Worm (Caenorhabditis elegans) whole organism, late embryonic: Measurements from ENCODE around the gene coa-7.

ENCODE experiments used
- C08G9.2 ChIP-seq: sonication (generic microtip); optimal IDR thresholded peaks from 2 replicates; lab custom pipeline; 2016; ENCODE audit warnings: mild to moderate bottlenecking, missing genetic modification characterization, moderate library complexity, missing compliant biosample characterization
- C38D4.7 ChIP-seq: fragments of 200-800 bp; sonication (Bioruptor generic); optimal IDR thresholded peaks from 2 replicates; lab custom pipeline; 2018; ENCODE audit warnings: mild to moderate bottlenecking, missing genetic modification characterization, moderate library complexity, missing compliant biosample characterization
- F13H6.1 ChIP-seq: sonication (generic microtip); optimal IDR thresholded peaks from 2 replicates; lab custom pipeline; 2016; ENCODE audit warnings: missing genetic modification characterization, missing compliant biosample characterization
- K02D7.2 ChIP-seq: sonication (generic microtip); optimal IDR thresholded peaks from 2 replicates; lab custom pipeline; 2017; ENCODE audit warnings: mild to moderate bottlenecking, missing genetic modification characterization, missing compliant biosample characterization
- K09A11.1 ChIP-seq: sonication (generic microtip); optimal IDR thresholded peaks from 2 replicates; lab custom pipeline; 2017; ENCODE audit warnings: antibody characterized with exemption, mild to moderate bottlenecking, missing genetic modification characterization, missing compliant biosample characterization; ENCODE audit not compliant: insufficient read depth
- T23F11.4 ChIP-seq: fragments of 200-800 bp; sonication (Bioruptor generic); optimal IDR thresholded peaks from 2 replicates; lab custom pipeline; 2018; ENCODE audit warnings: mild to moderate bottlenecking, missing genetic modification characterization, missing compliant biosample characterization
- Y22D7AL.16 ChIP-seq: sonication (generic microtip); optimal IDR thresholded peaks from 2 replicates; lab custom pipeline; 2016; ENCODE audit warnings: missing genetic modification characterization, missing compliant biosample characterization
- ahr-1 ChIP-seq: sonication (generic microtip); optimal IDR thresholded peaks from 2 replicates; lab custom pipeline; 2016; ENCODE audit warnings: missing genetic modification characterization, missing compliant biosample characterization
- ama-1 ChIP-seq: fragments of 150-350 bp; optimal IDR thresholded peaks from 2 replicates; lab custom pipeline; 2014
- ceh-14 ChIP-seq: sonication (generic microtip); optimal IDR thresholded peaks from 2 replicates; lab custom pipeline; 2016; ENCODE audit warnings: missing genotype, missing genetic modification characterization, missing compliant biosample characterization
- ceh-2 ChIP-seq: sonication (generic microtip); optimal IDR thresholded peaks from 2 replicates; lab custom pipeline; 2016; ENCODE audit warnings: missing genotype, missing genetic modification characterization, missing compliant biosample characterization
- ceh-22 ChIP-seq: sonication (generic microtip); optimal IDR thresholded peaks from 2 replicates; lab custom pipeline; 2017; ENCODE audit warnings: missing biosample characterization, missing genetic modification characterization
- ceh-30 ChIP-seq: fragments of 150-350 bp; optimal IDR thresholded peaks from 2 replicates; lab custom pipeline; 2014; ENCODE audit warnings: missing biosample characterization, missing genetic modification characterization
- ceh-31 ChIP-seq: sonication (generic microtip); optimal IDR thresholded peaks from 2 replicates; lab custom pipeline; 2016; ENCODE audit warnings: missing genetic modification characterization, missing compliant biosample characterization
- ceh-34 ChIP-seq: sonication (generic microtip); optimal IDR thresholded peaks from 2 replicates; lab custom pipeline; 2016; ENCODE audit warnings: mild to moderate bottlenecking, missing genetic modification characterization, missing compliant biosample characterization
- ceh-45 ChIP-seq: fragments of 200-800 bp; sonication (Bioruptor generic); IDR thresholded peaks from 2 replicates; pipeline ENCODE4 v1.3.6; 2022; ENCODE audit warnings: missing genetic modification reagents, missing genetic modification characterization, missing compliant biosample characterization
- ceh-48 ChIP-seq: sonication (generic microtip); optimal IDR thresholded peaks from 2 replicates; lab custom pipeline; 2016; ENCODE audit warnings: missing genetic modification characterization, inconsistent platforms, missing compliant biosample characterization
- ceh-9 ChIP-seq: sonication (generic microtip); optimal IDR thresholded peaks from 2 replicates; lab custom pipeline; 2016; ENCODE audit warnings: mild to moderate bottlenecking, missing genetic modification characterization, inconsistent platforms, missing compliant biosample characterization
- che-1 ChIP-seq: sonication (generic microtip); optimal IDR thresholded peaks from 2 replicates; lab custom pipeline; 2016; ENCODE audit warnings: mild to moderate bottlenecking, missing genetic modification characterization, missing compliant biosample characterization
- dmd-4 ChIP-seq: sonication (generic microtip); optimal IDR thresholded peaks from 2 replicates; lab custom pipeline; 2016; ENCODE audit warnings: borderline replicate concordance, missing genetic modification characterization, missing compliant biosample characterization
- dve-1 ChIP-seq: sonication (generic microtip); optimal IDR thresholded peaks from 2 replicates; lab custom pipeline; 2017; ENCODE audit warnings: antibody characterized with exemption, mild to moderate bottlenecking, missing genetic modification characterization, missing compliant biosample characterization
- elt-2 ChIP-seq: sonication (generic microtip); optimal IDR thresholded peaks from 2 replicates; lab custom pipeline; 2016; ENCODE audit warnings: missing genetic modification reagents, missing genetic modification characterization, missing compliant biosample characterization
- elt-4 ChIP-seq: sonication (generic microtip); optimal IDR thresholded peaks from 2 replicates; lab custom pipeline; 2016; ENCODE audit warnings: missing genetic modification characterization, missing compliant biosample characterization
- ets-4 ChIP-seq: sonication (generic microtip); optimal IDR thresholded peaks from 2 replicates; lab custom pipeline; 2016; ENCODE audit warnings: missing genetic modification characterization, missing compliant biosample characterization
- eyg-1 ChIP-seq: sonication (generic microtip); optimal IDR thresholded peaks from 2 replicates; lab custom pipeline; 2016; ENCODE audit warnings: missing genotype, missing genetic modification characterization, missing compliant biosample characterization
- fkh-10 ChIP-seq: fragments of 150-350 bp; optimal IDR thresholded peaks from 2 replicates; lab custom pipeline; 2014; ENCODE audit warnings: missing biosample characterization, missing genetic modification reagents, missing genetic modification characterization
- gmeb-2 ChIP-seq: sonication (generic microtip); optimal IDR thresholded peaks from 2 replicates; lab custom pipeline; 2016; ENCODE audit warnings: missing genetic modification characterization, inconsistent platforms, missing compliant biosample characterization
- hlh-13 ChIP-seq: fragments of 200-800 bp; sonication (Bioruptor generic); optimal IDR thresholded peaks from 2 replicates; lab custom pipeline; 2018; ENCODE audit warnings: mild to moderate bottlenecking, missing genetic modification characterization, missing compliant biosample characterization
- hlh-30 ChIP-seq: sonication (generic microtip); optimal IDR thresholded peaks from 2 replicates; lab custom pipeline; 2017; ENCODE audit warnings: antibody characterized with exemption, missing genetic modification characterization, missing compliant biosample characterization; ENCODE audit not compliant: insufficient read depth
- hlh-6 ChIP-seq: sonication (generic microtip); optimal IDR thresholded peaks from 2 replicates; lab custom pipeline; 2016; ENCODE audit warnings: missing genotype, missing genetic modification characterization, missing compliant biosample characterization
- hlh-8 ChIP-seq: sonication (generic microtip); optimal IDR thresholded peaks from 2 replicates; lab custom pipeline; 2016; ENCODE audit warnings: missing genotype, missing genetic modification characterization, missing compliant biosample characterization
- lim-6 ChIP-seq: sonication (generic microtip); optimal IDR thresholded peaks from 2 replicates; lab custom pipeline; 2016; ENCODE audit warnings: missing genetic modification characterization, missing compliant biosample characterization
- madf-2 ChIP-seq: sonication (generic microtip); optimal IDR thresholded peaks from 2 replicates; lab custom pipeline; 2017; ENCODE audit warnings: missing genetic modification characterization, missing compliant biosample characterization
- nfya-1 ChIP-seq: sonication (generic microtip); optimal IDR thresholded peaks from 2 replicates; lab custom pipeline; 2017; ENCODE audit warnings: missing genetic modification characterization, mild to moderate bottlenecking, missing compliant biosample characterization, antibody characterized with exemption, moderate library complexity
- nhr-11 ChIP-seq: fragments of 150-350 bp; optimal IDR thresholded peaks from 2 replicates; lab custom pipeline; 2014; ENCODE audit warnings: missing biosample characterization, missing genetic modification characterization
- nhr-232 ChIP-seq: sonication (generic microtip); optimal IDR thresholded peaks from 2 replicates; lab custom pipeline; 2016; ENCODE audit warnings: missing genetic modification characterization, missing compliant biosample characterization
- odd-2 ChIP-seq: sonication (generic microtip); optimal IDR thresholded peaks from 2 replicates; lab custom pipeline; 2017; ENCODE audit warnings: antibody characterized with exemption, mild to moderate bottlenecking, missing genetic modification characterization, missing compliant biosample characterization
- pag-3 ChIP-seq: sonication (generic microtip); optimal IDR thresholded peaks from 2 replicates; lab custom pipeline; 2016; ENCODE audit warnings: missing compliant biosample characterization, missing genetic modification characterization, borderline replicate concordance
- pat-9 ChIP-seq: fragments of 200-800 bp; sonication (Bioruptor generic); optimal IDR thresholded peaks from 2 replicates; lab custom pipeline; 2018; ENCODE audit warnings: mild to moderate bottlenecking, missing genetic modification characterization, moderate library complexity, missing compliant biosample characterization
- pax-1 ChIP-seq: fragments of 150-350 bp; optimal IDR thresholded peaks from 2 replicates; lab custom pipeline; 2014; ENCODE audit warnings: missing biosample characterization, missing genetic modification characterization
- pha-2 ChIP-seq: sonication (generic microtip); optimal IDR thresholded peaks from 2 replicates; lab custom pipeline; 2017; ENCODE audit warnings: mild to moderate bottlenecking, missing genetic modification characterization, missing compliant biosample characterization
- pha-4 ChIP-seq: fragments of 150-350 bp; optimal IDR thresholded peaks from 2 replicates; lab custom pipeline; 2018; ENCODE audit warnings: missing biosample characterization, missing genetic modification reagents, missing genetic modification characterization
- pqm-1 ChIP-seq: sonication (generic microtip); optimal IDR thresholded peaks from 2 replicates; lab custom pipeline; 2016; ENCODE audit warnings: missing genetic modification characterization, missing compliant biosample characterization
- pros-1 ChIP-seq: fragments of 150-350 bp; optimal IDR thresholded peaks from 2 replicates; lab custom pipeline; 2014; ENCODE audit warnings: missing biosample characterization, missing genetic modification reagents, missing genetic modification characterization
- ref-2 ChIP-seq: sonication (generic microtip); optimal IDR thresholded peaks from 2 replicates; lab custom pipeline; 2016; ENCODE audit warnings: missing genetic modification characterization, missing compliant biosample characterization
- rnt-1 ChIP-seq: sonication (generic microtip); optimal IDR thresholded peaks from 2 replicates; lab custom pipeline; 2016; ENCODE audit warnings: missing genetic modification characterization, missing compliant biosample characterization
- sdc-2 ChIP-seq: sonication (generic microtip); optimal IDR thresholded peaks from 2 replicates; lab custom pipeline; 2016; ENCODE audit warnings: missing genotype, missing genetic modification characterization, missing compliant biosample characterization
- sox-4 ChIP-seq: sonication (generic microtip); optimal IDR thresholded peaks from 2 replicates; lab custom pipeline; 2017; ENCODE audit warnings: mild to moderate bottlenecking, missing genetic modification characterization, inconsistent platforms, missing compliant biosample characterization
- tbx-7 ChIP-seq: sonication (generic microtip); optimal IDR thresholded peaks from 2 replicates; lab custom pipeline; 2016; ENCODE audit warnings: missing genotype, missing genetic modification characterization, missing compliant biosample characterization
- unc-42 ChIP-seq: sonication (generic microtip); optimal IDR thresholded peaks from 2 replicates; lab custom pipeline; 2016; ENCODE audit warnings: missing genotype, missing genetic modification characterization, missing compliant biosample characterization
- unc-55 ChIP-seq: sonication (generic microtip); optimal IDR thresholded peaks from 2 replicates; lab custom pipeline; 2017; ENCODE audit warnings: missing biosample characterization, missing genetic modification reagents, missing genetic modification characterization
- zip-5 ChIP-seq: sonication (generic microtip); optimal IDR thresholded peaks from 2 replicates; lab custom pipeline; 2016; ENCODE audit warnings: missing genetic modification characterization, missing compliant biosample characterization
- ztf-16 ChIP-seq: sonication (generic microtip); optimal IDR thresholded peaks from 2 replicates; lab custom pipeline; 2017; ENCODE audit warnings: missing genetic modification characterization, missing compliant biosample characterization

The coa-7 gene

DNA sequence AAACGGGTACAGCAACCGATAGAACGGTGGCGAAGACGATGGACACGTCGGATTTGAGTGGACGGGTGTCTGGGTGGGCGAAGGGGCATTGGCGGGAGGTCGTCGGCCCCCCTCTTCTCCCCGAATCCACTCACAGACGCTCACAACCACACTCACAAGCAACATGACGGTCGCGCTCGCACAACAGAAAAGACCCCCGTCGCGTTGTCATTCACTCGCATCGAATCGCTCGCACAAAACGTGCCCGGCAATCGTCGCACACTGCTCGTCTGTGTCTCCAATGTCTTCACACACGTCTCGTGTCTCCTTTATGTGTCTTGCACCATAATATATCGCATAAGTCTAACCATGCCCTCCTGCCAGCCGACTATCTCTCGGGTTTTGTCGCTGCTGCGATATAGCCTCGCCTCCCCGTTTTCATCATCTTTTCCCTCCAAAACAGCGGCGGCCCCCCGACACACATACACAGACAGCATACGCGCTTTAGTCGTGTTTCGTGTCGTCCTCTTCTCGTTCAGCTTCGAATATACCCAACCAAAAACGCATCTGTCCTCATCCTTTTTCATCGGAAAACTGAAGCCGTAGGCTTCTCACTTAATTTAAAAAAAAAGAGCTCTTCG is 16.8 kb downstream of the coa-7 start:
- peak; percentile 54 for TF ChIP-seq K09A11.1 (tag; lab: Kevin White, UChicago)
- TF ChIP-seq pqm-1 (tag; lab: Kevin White, UChicago), result no peak
- peak; percentile 93 for TF ChIP-seq ref-2 (tag; lab: Kevin White, UChicago)
- TF ChIP-seq T23F11.4 (GFP tag; lab: Kevin White, UChicago), result peak; percentile 36
- TF ChIP-seq pax-1 (tag; lab: Kevin White, UChicago), result no peak
- TF ChIP-seq ceh-34, result peak; percentile 90
- TF ChIP-seq eyg-1 (tag; lab: Kevin White, UChicago), result peak; percentile 6
- TF ChIP-seq pag-3 (tag; lab: Kevin White, UChicago), result no peak
- no peak for TF ChIP-seq ahr-1 (tag; lab: Kevin White, UChicago)
- peak; percentile 40 for TF ChIP-seq C08G9.2 (tag; lab: Kevin White, UChicago)
- TF ChIP-seq lim-6, result no peak
- no peak for TF ChIP-seq gmeb-2
- peak; percentile 46 for TF ChIP-seq hlh-6 (tag; lab: Kevin White, UChicago)
- no peak for TF ChIP-seq elt-4 (tag; lab: Kevin White, UChicago)
- peak; percentile 64 for TF ChIP-seq sdc-2 (tag; lab: Kevin White, UChicago)
- TF ChIP-seq rnt-1 (tag; lab: Kevin White, UChicago), result peak; percentile 86
- TF ChIP-seq dve-1 (tag; lab: Kevin White, UChicago), result peak; percentile 66
- TF ChIP-seq pha-4 (tag; lab: Kevin White, UChicago), result no peak
- TF ChIP-seq pat-9 (tag; lab: Kevin White, UChicago), result peak; percentile 19
- TF ChIP-seq K02D7.2, result no peak
- TF ChIP-seq hlh-30 (tag; lab: Kevin White, UChicago), result peak; percentile 95
- peak; percentile 67 for TF ChIP-seq F13H6.1 (tag; lab: Kevin White, UChicago)
- no peak for TF ChIP-seq fkh-10 (GFP tag; lab: Kevin White, UChicago)
- TF ChIP-seq ceh-48 (tag; lab: Kevin White, UChicago), result no peak
- TF ChIP-seq ama-1 (lab: Kevin White, UChicago), result no peak
- TF ChIP-seq pros-1, result peak; percentile 80
- no peak for TF ChIP-seq sox-4 (tag; lab: Kevin White, UChicago)
- TF ChIP-seq ceh-31 (tag; lab: Kevin White, UChicago), result peak; percentile 93
- TF ChIP-seq tbx-7 (tag; lab: Kevin White, UChicago), result peak; percentile 24
- no peak for TF ChIP-seq nhr-11 (tag; lab: Kevin White, UChicago)
- TF ChIP-seq odd-2 (tag; lab: Kevin White, UChicago), result no peak
- TF ChIP-seq hlh-13, result no peak
- TF ChIP-seq ceh-30, result no peak
- no peak for TF ChIP-seq ceh-9 (tag; lab: Kevin White, UChicago)
- peak; percentile 18 for TF ChIP-seq che-1 (tag; lab: Kevin White, UChicago)
- no peak for TF ChIP-seq zip-5 (tag; lab: Kevin White, UChicago)
- peak; percentile 24 for TF ChIP-seq ceh-2
- peak; percentile 54 for TF ChIP-seq elt-2
- TF ChIP-seq hlh-8 (tag; lab: Kevin White, UChicago), result peak; percentile 48
- TF ChIP-seq ceh-14, result peak; percentile 47
- peak; percentile 3 for TF ChIP-seq ets-4
- TF ChIP-seq unc-55 (GFP tag; lab: Kevin White, UChicago), result peak; percentile 89
- TF ChIP-seq Y22D7AL.16 (tag; lab: Kevin White, UChicago), result no peak
- TF ChIP-seq ztf-16 (tag; lab: Kevin White, UChicago), result peak; percentile 65
- TF ChIP-seq ceh-22, result peak; percentile 91
- peak; percentile 100 for TF ChIP-seq madf-2 (tag; lab: Kevin White, UChicago)
- TF ChIP-seq dmd-4 (tag; lab: Kevin White, UChicago), result no peak
- peak; percentile 91 for TF ChIP-seq nfya-1 (tag; lab: Kevin White, UChicago)
- peak; percentile 28 for TF ChIP-seq pha-2 (tag; lab: Kevin White, UChicago)
- TF ChIP-seq ceh-45 (GFP tag; lab: Robert Waterston, UW), result no peak
- peak; percentile 34 for TF ChIP-seq unc-42 (tag; lab: Kevin White, UChicago)
- TF ChIP-seq nhr-232 (tag; lab: Kevin White, UChicago), result no peak
- peak; percentile 16 for TF ChIP-seq C38D4.7 (GFP tag; lab: Kevin White, UChicago)
